Fruit fly (Drosophila melanogaster) whole organism, embryonic: ENCODE results near the gene CG3603.

Experiments used
- Atf-2 ChIP-seq: fragments of 200-800 bp; sonication (Bioruptor generic); optimal IDR thresholded peaks from 2 replicates; lab custom pipeline; 2016; ENCODE audit warnings: missing biosample characterization, missing genetic modification characterization
- Blimp-1 ChIP-seq: fragments of 200-800 bp; sonication (Bioruptor generic); optimal IDR thresholded peaks from 3 replicates; lab custom pipeline; 2018; ENCODE audit warnings: missing biosample characterization, missing genetic modification characterization, mild to moderate bottlenecking, moderate library complexity, missing genetic modification reagents
- CG11093 ChIP-seq: fragments of 200-800 bp; sonication (Bioruptor generic); IDR thresholded peaks from 3 replicates; pipeline ENCODE4 v1.3.6; 2022; ENCODE audit warnings: missing biosample characterization, missing genetic modification characterization
- CG11504 ChIP-seq: fragments of 200-800 bp; sonication (Bioruptor generic); optimal IDR thresholded peaks from 3 replicates; lab custom pipeline; 2019; ENCODE audit warnings: missing biosample characterization, mild to moderate bottlenecking, missing genetic modification characterization, moderate library complexity
- CG12391 ChIP-seq: fragments of 200-800 bp; sonication (Bioruptor generic); optimal IDR thresholded peaks from 3 replicates; lab custom pipeline; 2018; ENCODE audit warnings: missing biosample characterization, mild to moderate bottlenecking, missing genetic modification characterization, moderate library complexity
- CG13296 ChIP-seq: fragments of 200-800 bp; sonication (Bioruptor generic); optimal IDR thresholded peaks from 3 replicates; lab custom pipeline; 2018; ENCODE audit warnings: missing biosample characterization, mild to moderate bottlenecking, missing genetic modification characterization
- CG13624 ChIP-seq: fragments of 200-800 bp; sonication (Bioruptor generic); optimal IDR thresholded peaks from 2 replicates; lab custom pipeline; 2016; ENCODE audit warnings: missing biosample characterization, missing genetic modification characterization
- CG1603 ChIP-seq: fragments of 200-800 bp; sonication (Bioruptor generic); optimal IDR thresholded peaks from 2 replicates; lab custom pipeline; 2019; ENCODE audit warnings: missing biosample characterization, mild to moderate bottlenecking, missing genetic modification characterization, moderate library complexity
- CG17328 ChIP-seq: fragments of 200-800 bp; sonication (Bioruptor generic); IDR thresholded peaks from 2 replicates; pipeline ENCODE4 v1.3.6; 2022; ENCODE audit warnings: missing biosample characterization, missing genetic modification characterization
- CG17359 ChIP-seq: fragments of 200-800 bp; sonication (Bioruptor generic); optimal IDR thresholded peaks from 3 replicates; lab custom pipeline; 2018; ENCODE audit warnings: missing biosample characterization, mild to moderate bottlenecking, missing genetic modification characterization, moderate library complexity
- CG2129 ChIP-seq: fragments of 200-800 bp; sonication (Bioruptor generic); IDR thresholded peaks from 2 replicates; pipeline ENCODE4 v1.3.6; 2022; ENCODE audit warnings: missing biosample characterization, missing genetic modification characterization; ENCODE audit not compliant: partially characterized antibody
- CG2712 ChIP-seq: fragments of 200-800 bp; optimal IDR thresholded peaks from 3 replicates; lab custom pipeline; 2019; ENCODE audit warnings: missing biosample characterization, mild to moderate bottlenecking, missing genetic modification characterization, moderate library complexity
- CG30431 ChIP-seq: fragments of 200-800 bp; sonication (Bioruptor generic); optimal IDR thresholded peaks from 2 replicates; lab custom pipeline; 2017; ENCODE audit warnings: missing biosample characterization, missing genetic modification characterization
- CG32772 ChIP-seq: fragments of 200-800 bp; sonication (Bioruptor generic); IDR thresholded peaks from 2 replicates; pipeline ENCODE4 v1.3.6; 2022; ENCODE audit warnings: missing biosample characterization, missing genetic modification characterization
- CG6683 ChIP-seq: fragments of 200-800 bp; sonication (Bioruptor generic); optimal IDR thresholded peaks from 2 replicates; lab custom pipeline; 2017; ENCODE audit warnings: missing biosample characterization, mild to moderate bottlenecking, missing genetic modification characterization, missing genetic modification reagents
- CG7839 ChIP-seq: fragments of 200-800 bp; sonication (Bioruptor generic); optimal IDR thresholded peaks from 3 replicates; lab custom pipeline; 2018; ENCODE audit warnings: missing biosample characterization, mild to moderate bottlenecking, missing genetic modification characterization, moderate library complexity
- CG7928 ChIP-seq: fragments of 200-800 bp; sonication (Bioruptor generic); optimal IDR thresholded peaks from 2 replicates; lab custom pipeline; 2017; ENCODE audit warnings: missing biosample characterization, mild to moderate bottlenecking, missing genetic modification characterization
- Ets65A ChIP-seq: fragments of 200-800 bp; sonication (Bioruptor generic); peaks from one replicate; lab custom pipeline; 2016; ENCODE audit warnings: missing biosample characterization, missing genetic modification characterization
- H15 ChIP-seq: fragments of 200-800 bp; sonication (Bioruptor generic); IDR thresholded peaks from 3 replicates; pipeline ENCODE4 v1.3.6; 2022; ENCODE audit warnings: missing biosample characterization, missing genetic modification characterization
- Hr51 ChIP-seq, 2 experiments: fragments of 200-800 bp; sonication (Bioruptor generic); optimal IDR thresholded peaks; 2 replicates in 1 of 2; 3 replicates in 1 of 2; lab custom pipeline; 2016 to 2018; ENCODE audit warnings: missing biosample characterization in 2 of 2, missing genetic modification characterization in 2 of 2, mild to moderate bottlenecking in 1 of 2, moderate library complexity in 1 of 2
- Jarid2 ChIP-seq: fragments of 200-800 bp; sonication (Bioruptor generic); optimal IDR thresholded peaks from 3 replicates; lab custom pipeline; 2017; ENCODE audit warnings: mild to moderate bottlenecking, missing biosample characterization, missing genetic modification reagents, missing genetic modification characterization
- MESR4 ChIP-seq: fragments of 200-800 bp; sonication (Bioruptor generic); optimal IDR thresholded peaks from 2 replicates; lab custom pipeline; 2018; ENCODE audit warnings: missing biosample characterization, mild to moderate bottlenecking, missing genetic modification characterization, moderate library complexity
- NC2β ChIP-seq: fragments of 200-800 bp; sonication (Bioruptor generic); optimal IDR thresholded peaks from 2 replicates; lab custom pipeline; 2016; ENCODE audit warnings: missing biosample characterization, missing genetic modification characterization
- Oli ChIP-seq: fragments of 200-800 bp; sonication (Bioruptor generic); optimal IDR thresholded peaks from 2 replicates; lab custom pipeline; 2018; ENCODE audit warnings: missing biosample characterization, mild to moderate bottlenecking, missing genetic modification characterization, moderate library complexity
- Ptx1 ChIP-seq: fragments of 200-800 bp; sonication (Bioruptor generic); IDR thresholded peaks from 2 replicates; pipeline ENCODE4 v1.3.6; 2022; ENCODE audit warnings: missing biosample characterization, missing genetic modification characterization
- Ravus ChIP-seq: fragments of 200-800 bp; sonication (Bioruptor generic); IDR thresholded peaks from 2 replicates; pipeline ENCODE4 v1.3.6; 2022; ENCODE audit warnings: missing biosample characterization, missing genetic modification characterization
- Rfx ChIP-seq: fragments of 200-800 bp; sonication (Bioruptor generic); IDR thresholded peaks from 2 replicates; pipeline ENCODE4 v1.3.6; 2022; ENCODE audit warnings: missing biosample characterization, missing genetic modification characterization
- Sox102F ChIP-seq: fragments of 200-800 bp; sonication (Bioruptor generic); optimal IDR thresholded peaks from 2 replicates; lab custom pipeline; 2018; ENCODE audit warnings: missing biosample characterization, mild to moderate bottlenecking, missing genetic modification characterization, moderate library complexity
- Xrp1 ChIP-seq: fragments of 200-800 bp; sonication (Bioruptor generic); IDR thresholded peaks from 2 replicates; pipeline ENCODE4 v1.3.6; 2022; ENCODE audit warnings: missing biosample characterization, missing genetic modification characterization
- az2 ChIP-seq: fragments of 200-800 bp; sonication (Bioruptor generic); optimal IDR thresholded peaks from 3 replicates; lab custom pipeline; 2016; ENCODE audit warnings: missing biosample characterization, missing genetic modification characterization
- crol ChIP-seq: fragments of 200-800 bp; sonication (Bioruptor generic); IDR thresholded peaks from 2 replicates; pipeline ENCODE4 v1.3.6; 2022; ENCODE audit warnings: missing biosample characterization, missing genetic modification characterization
- dmrt99B ChIP-seq: fragments of 200-800 bp; sonication (Bioruptor generic); optimal IDR thresholded peaks from 2 replicates; lab custom pipeline; 2018; ENCODE audit warnings: missing biosample characterization, mild to moderate bottlenecking, missing genetic modification characterization, moderate library complexity
- dpn ChIP-seq, 2 experiments: fragments of 200-800 bp; sonication (Bioruptor generic); optimal IDR thresholded peaks; 3 replicates each; lab custom pipeline; 2016; ENCODE audit warnings: missing biosample characterization in 2 of 2, missing genetic modification characterization in 2 of 2
- dysf ChIP-seq: fragments of 200-800 bp; sonication (Bioruptor generic); IDR thresholded peaks from 3 replicates; pipeline ENCODE4 v1.3.6; 2022; ENCODE audit warnings: missing biosample characterization, missing genetic modification characterization
- esg ChIP-seq: fragments of 200-800 bp; sonication (Bioruptor generic); conservative IDR thresholded peaks from 2 replicates; pipeline ENCODE4 v1.3.6; 2022; ENCODE audit warnings: missing biosample characterization, missing genetic modification characterization
- fd96Cb ChIP-seq: fragments of 200-800 bp; sonication (Bioruptor generic); optimal IDR thresholded peaks from 2 replicates; lab custom pipeline; 2018; ENCODE audit warnings: missing biosample characterization, mild to moderate bottlenecking, missing genetic modification characterization, moderate library complexity
- gem ChIP-seq: fragments of 200-800 bp; sonication (Bioruptor generic); optimal IDR thresholded peaks from 2 replicates; lab custom pipeline; 2019; ENCODE audit warnings: missing biosample characterization, mild to moderate bottlenecking, missing genetic modification characterization, moderate library complexity
- her ChIP-seq: fragments of 200-800 bp; sonication (Bioruptor generic); optimal IDR thresholded peaks from 2 replicates; lab custom pipeline; 2016; ENCODE audit warnings: missing biosample characterization, missing genetic modification characterization
- hth ChIP-seq: fragments of >200 bp; optimal IDR thresholded peaks from 2 replicates; lab custom pipeline; 2017; ENCODE audit warnings: inconsistent platforms
- pho ChIP-seq: fragments of 200-800 bp; sonication (Bioruptor generic); optimal IDR thresholded peaks from 2 replicates; lab custom pipeline; 2016; ENCODE audit warnings: missing biosample characterization, missing genetic modification characterization
- ranshi ChIP-seq: fragments of 200-800 bp; sonication (Bioruptor generic); IDR thresholded peaks from 2 replicates; pipeline ENCODE4 v1.3.6; 2022; ENCODE audit warnings: missing biosample characterization, missing genetic modification characterization
- row ChIP-seq: fragments of 200-800 bp; sonication (Bioruptor generic); IDR thresholded peaks from 3 replicates; pipeline ENCODE4 v1.3.6; 2022; ENCODE audit warnings: missing biosample characterization, missing genetic modification characterization
- sisA ChIP-seq: fragments of 200-800 bp; sonication (Bioruptor generic); IDR thresholded peaks from 2 replicates; pipeline ENCODE4 v1.3.6; 2022; ENCODE audit warnings: missing biosample characterization, missing genetic modification characterization
- ttk ChIP-seq: fragments of 200-800 bp; sonication (Bioruptor generic); IDR thresholded peaks from 2 replicates; pipeline ENCODE4 v2.1.2; 2022; ENCODE audit warnings: missing biosample characterization, missing genetic modification characterization
- vnd ChIP-seq: fragments of 200-800 bp; sonication (Bioruptor generic); IDR thresholded peaks from 3 replicates; pipeline ENCODE4 v1.3.6; 2022; ENCODE audit warnings: missing biosample characterization, missing genetic modification characterization; ENCODE audit not compliant: partially characterized antibody
- zf30C ChIP-seq: fragments of 200-800 bp; sonication (Bioruptor generic); optimal IDR thresholded peaks from 3 replicates; lab custom pipeline; 2018; ENCODE audit warnings: missing biosample characterization, mild to moderate bottlenecking, missing genetic modification characterization

The CG3603 gene

dm6 chrX:2907105-2907694 is 40.6 kb upstream of the CG3603 start (continued):
- TF ChIP-seq CG32772 (GFP tag; lab: Robert Waterston, UW): 0 out of 2 replicates have a peak, but pooled peaks have one; percentile 21
- peak; percentile 11 for TF ChIP-seq CG12391
- TF ChIP-seq MESR4 (GFP tag; lab: Kevin White, UChicago): no peak
- peak; percentile 7 for TF ChIP-seq fd96Cb (tag; lab: Kevin White, UChicago)
- TF ChIP-seq Hr51 (GFP tag; optimal IDR thresholded peaks at IDR 0.05; lab: Kevin White, UChicago): peak in 1 of 2 experiments; percentile 13
- TF ChIP-seq CG2712 (tag; lab: Kevin White, UChicago): peak; percentile 7
- TF ChIP-seq Sox102F (GFP tag; lab: Kevin White, UChicago): peak; percentile 49
- TF ChIP-seq Blimp-1 (GFP tag; lab: Kevin White, UChicago): peak; percentile 17
- no peak for TF ChIP-seq Jarid2
- no peak for TF ChIP-seq NC2β (GFP tag; lab: Kevin White, UChicago)
- no peak for TF ChIP-seq dpn (GFP tag; optimal IDR thresholded peaks at IDR 0.05; lab: Kevin White, UChicago)
- TF ChIP-seq her (GFP tag; lab: Kevin White, UChicago): no peak
- TF ChIP-seq CG11093: 0 out of 3 replicates have a peak, but pooled peaks have one; percentile 40
- TF ChIP-seq Ravus: no peak
- no peak for TF ChIP-seq CG7928
- TF ChIP-seq CG30431 (GFP tag; lab: Kevin White, UChicago): no peak
- peak; percentile 28 for TF ChIP-seq gem (tag; lab: Kevin White, UChicago)
- TF ChIP-seq CG1603 (tag; lab: Kevin White, UChicago): peak; percentile 49
- peak; percentile 12 for TF ChIP-seq CG17359 (tag; lab: Kevin White, UChicago)
- peak; percentile 81 for TF ChIP-seq Ets65A (GFP tag; lab: Kevin White, UChicago)
- TF ChIP-seq H15 (GFP tag; lab: Robert Waterston, UW): 0 out of 3 replicates have a peak, but pooled peaks have one; percentile 29
- TF ChIP-seq ttk: peak; percentile 51; the same call in 1 of the 2 replicates
- peak; percentile 21; the same call in 1 of the 2 replicates for TF ChIP-seq Xrp1 (GFP tag; lab: Robert Waterston, UW)
- 0 out of 2 replicates have a peak, but pooled peaks have one; percentile 15 for TF ChIP-seq Rfx (GFP tag; lab: Robert Waterston, UW)
- no peak for TF ChIP-seq az2
- 0 out of 2 replicates have a peak, but pooled peaks have one; percentile 23 for TF ChIP-seq esg (GFP tag; lab: Robert Waterston, UW)
- TF ChIP-seq row (GFP tag; lab: Robert Waterston, UW): peak; percentile 18; the same call in 1 of the 3 replicates
- peak; percentile 42; the same call in 1 of the 2 replicates for TF ChIP-seq ranshi (GFP tag; lab: Robert Waterston, UW)
- no peak for TF ChIP-seq CG13624 (GFP tag; lab: Kevin White, UChicago)
- TF ChIP-seq Atf-2: no peak
- TF ChIP-seq CG2129 (GFP tag; lab: Robert Waterston, UW): no peak
- TF ChIP-seq CG11504: peak; percentile 37
- TF ChIP-seq hth (lab: Kevin White, UChicago): no peak
- peak; percentile 6 for TF ChIP-seq Oli
- peak; percentile 47; the same call in 1 of the 2 replicates for TF ChIP-seq sisA (GFP tag; lab: Robert Waterston, UW)
- no peak for TF ChIP-seq CG13296
- no peak for TF ChIP-seq Ptx1 (GFP tag; lab: Robert Waterston, UW)
- TF ChIP-seq CG7839 (tag; lab: Kevin White, UChicago): peak; percentile 21
- TF ChIP-seq CG6683 (GFP tag; lab: Kevin White, UChicago): no peak
- no peak for TF ChIP-seq zf30C
- TF ChIP-seq CG17328: peak; percentile 47; the same call in 1 of the 2 replicates
- no peak for TF ChIP-seq vnd
- no peak for TF ChIP-seq pho (GFP tag; lab: Kevin White, UChicago)
- TF ChIP-seq dmrt99B (tag; lab: Kevin White, UChicago): peak; percentile 36
- TF ChIP-seq dysf (GFP tag; lab: Robert Waterston, UW): 0 out of 3 replicates have a peak, but pooled peaks have one; percentile 23
- peak; percentile 28; the same call in 1 of the 2 replicates for TF ChIP-seq crol (GFP tag; lab: Robert Waterston, UW)
